Worm (Caenorhabditis elegans): Measurements from ENCODE around the gene H20E11.1.

H20E11.1 gene

ce11 chrIV:6859270-6859669 is 29.3 kb downstream of the H20E11.1 start, which contains the start of gene R13H7.2:
Gene R13H7.2, minus strand, starts transcription at chrIV:6859370.
- no peak for TF ChIP-seq T22C8.4 (GFP tag; IDR thresholded peaks at IDR 0.05)
- TF ChIP-seq ztf-29 (GFP tag; IDR thresholded peaks at IDR 0.05) = no peak
- TF ChIP-seq klf-2 (GFP tag; conservative IDR thresholded peaks at IDR 0.05) = no peak
- no peak for TF ChIP-seq flt-1 (GFP tag; IDR thresholded peaks at IDR 0.05)
- no peak for TF ChIP-seq tab-1 (GFP tag; IDR thresholded peaks at IDR 0.05)
- TF ChIP-seq cog-1 (tag; optimal IDR thresholded peaks at IDR 0.05) = no peak
- no peak for TF ChIP-seq ztf-23 (GFP tag; IDR thresholded peaks at IDR 0.05)
- TF ChIP-seq med-1 (GFP tag; optimal IDR thresholded peaks at IDR 0.05; ENCODE audit: insufficient read depth) = no peak
- no peak for TF ChIP-seq ref-1 (GFP tag; conservative IDR thresholded peaks at IDR 0.05)

ce11 chrIV:6867791-6868190 is 37.8 kb downstream of the H20E11.1 start, which contains the start of gene srx-20:
Gene srx-20, plus strand, starts transcription at chrIV:6868091.
- TF ChIP-seq ztf-23 (GFP tag; IDR thresholded peaks at IDR 0.05) = no peak
- TF ChIP-seq klf-2 (GFP tag; conservative IDR thresholded peaks at IDR 0.05) = no peak
- no peak for TF ChIP-seq T22C8.4 (GFP tag; IDR thresholded peaks at IDR 0.05)
- no peak for TF ChIP-seq ref-1 (GFP tag; conservative IDR thresholded peaks at IDR 0.05)
- TF ChIP-seq ztf-29 (GFP tag; IDR thresholded peaks at IDR 0.05) = no peak
- no peak for TF ChIP-seq flt-1 (GFP tag; IDR thresholded peaks at IDR 0.05)
- TF ChIP-seq cog-1 (tag; optimal IDR thresholded peaks at IDR 0.05) = no peak
- no peak for TF ChIP-seq tab-1 (GFP tag; IDR thresholded peaks at IDR 0.05)
- TF ChIP-seq med-1 (GFP tag; optimal IDR thresholded peaks at IDR 0.05; ENCODE audit: insufficient read depth) = no peak

ce11 chrIV:6872958-6873357 is 43.0 kb downstream of the H20E11.1 start, which contains the start of gene srx-19:
Gene srx-19, plus strand, starts transcription at chrIV:6873258.
- TF ChIP-seq ztf-29 (GFP tag; IDR thresholded peaks at IDR 0.05) = no peak
- no peak for TF ChIP-seq tab-1 (GFP tag; IDR thresholded peaks at IDR 0.05)
- TF ChIP-seq flt-1 (GFP tag; IDR thresholded peaks at IDR 0.05) = no peak
- TF ChIP-seq ztf-23 (GFP tag; IDR thresholded peaks at IDR 0.05) = no peak
- TF ChIP-seq med-1 (GFP tag; optimal IDR thresholded peaks at IDR 0.05; ENCODE audit: insufficient read depth) = no peak
- TF ChIP-seq ref-1 (GFP tag; conservative IDR thresholded peaks at IDR 0.05) = no peak
- TF ChIP-seq klf-2 (GFP tag; conservative IDR thresholded peaks at IDR 0.05) = no peak
- no peak for TF ChIP-seq T22C8.4 (GFP tag; IDR thresholded peaks at IDR 0.05)
- TF ChIP-seq cog-1 (tag; optimal IDR thresholded peaks at IDR 0.05) = no peak

ce11 chrIV:6878912-6879554 is 49.1 kb downstream of the H20E11.1 start:
- TF ChIP-seq klf-2 (GFP tag; conservative IDR thresholded peaks at IDR 0.05) (no peak), ref-1 (GFP tag; conservative IDR thresholded peaks at IDR 0.05) (no peak)

ce11 chrIV:6879666-6880210 is 49.8 kb downstream of the H20E11.1 start:
- TF ChIP-seq cog-1 (tag; optimal IDR thresholded peaks at IDR 0.05) (no peak), ztf-29 (GFP tag; IDR thresholded peaks at IDR 0.05) (no peak), klf-2 (GFP tag; conservative IDR thresholded peaks at IDR 0.05) (no peak), med-1 (GFP tag; optimal IDR thresholded peaks at IDR 0.05; ENCODE audit: insufficient read depth) (no peak)

ce11 chrIV:6880415-6880814 is 50.5 kb downstream of the H20E11.1 start:
- TF ChIP-seq tab-1 (GFP tag; IDR thresholded peaks at IDR 0.05) = no peak
- TF ChIP-seq ztf-29 (GFP tag; IDR thresholded peaks at IDR 0.05) = no peak
- no peak for TF ChIP-seq med-1 (GFP tag; optimal IDR thresholded peaks at IDR 0.05; ENCODE audit: insufficient read depth)
- TF ChIP-seq ztf-23 (GFP tag; IDR thresholded peaks at IDR 0.05) = no peak
- TF ChIP-seq cog-1 (tag; optimal IDR thresholded peaks at IDR 0.05) = no peak
- no peak for TF ChIP-seq klf-2 (GFP tag; conservative IDR thresholded peaks at IDR 0.05)
- no peak for TF ChIP-seq flt-1 (GFP tag; IDR thresholded peaks at IDR 0.05)
- no peak for TF ChIP-seq T22C8.4 (GFP tag; IDR thresholded peaks at IDR 0.05)
- no peak for TF ChIP-seq ref-1 (GFP tag; conservative IDR thresholded peaks at IDR 0.05)

ce11 chrIV:6881183-6881582 is 51.2 kb downstream of the H20E11.1 start:
- TF ChIP-seq ref-1 (GFP tag; conservative IDR thresholded peaks at IDR 0.05) (no peak), med-1 (GFP tag; optimal IDR thresholded peaks at IDR 0.05; ENCODE audit: insufficient read depth) (no peak), ztf-29 (GFP tag; IDR thresholded peaks at IDR 0.05) (no peak), ztf-23 (GFP tag; IDR thresholded peaks at IDR 0.05) (no peak), tab-1 (GFP tag; IDR thresholded peaks at IDR 0.05) (no peak), klf-2 (GFP tag; conservative IDR thresholded peaks at IDR 0.05) (no peak), cog-1 (tag; optimal IDR thresholded peaks at IDR 0.05) (no peak), flt-1 (GFP tag; IDR thresholded peaks at IDR 0.05) (no peak), T22C8.4 (GFP tag; IDR thresholded peaks at IDR 0.05) (no peak)

Data from whole organism, midembryonic.